Fruit fly (Drosophila melanogaster): ENCODE measurements around the gene CG31016.

CG31016 gene

DNA sequence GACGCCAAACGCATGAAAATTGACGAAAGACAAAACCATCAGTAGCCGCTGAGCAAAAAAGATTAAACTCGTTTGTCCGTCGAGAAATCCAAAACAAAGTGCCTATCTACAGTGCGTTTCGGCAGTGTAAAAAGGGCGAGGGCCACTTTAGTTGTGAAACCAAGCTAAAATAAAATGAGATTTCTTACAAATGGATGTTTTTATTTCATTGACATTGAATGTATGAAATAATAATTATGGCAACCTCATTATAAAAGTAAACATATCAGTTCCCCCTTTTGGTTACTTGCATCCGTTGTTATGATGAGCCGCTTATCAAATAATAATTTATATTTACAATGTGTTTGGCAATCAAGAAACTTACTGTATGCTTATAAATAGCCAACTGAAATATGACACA, 41.5 kb upstream of the CG31016 start (continued):
- TF ChIP-seq Hr39 (GFP tag; optimal IDR thresholded peaks at IDR 0.05): peak; percentile 12
- TF ChIP-seq Met (GFP tag; optimal IDR thresholded peaks at IDR 0.05): peak; percentile 21
- no peak for TF ChIP-seq CG9139 (GFP tag; optimal IDR thresholded peaks at IDR 0.05)
- no peak for TF ChIP-seq CG6808 (GFP tag; optimal IDR thresholded peaks at IDR 0.05)
- peak; percentile 54 for TF ChIP-seq CG15336 (GFP tag; IDR thresholded peaks at IDR 0.05)
- no peak for TF ChIP-seq svp (GFP tag)
- TF ChIP-seq OdsH (GFP tag; optimal IDR thresholded peaks at IDR 0.05): peak; percentile 36
- TF ChIP-seq CG32006 (GFP tag; optimal IDR thresholded peaks at IDR 0.05): peak; percentile 53
- no peak for TF ChIP-seq dsx (GFP tag; optimal IDR thresholded peaks at IDR 0.05; ENCODE audit: poor library complexity, severe bottlenecking)
- TF ChIP-seq esn (GFP tag; optimal IDR thresholded peaks at IDR 0.05): peak; percentile 7
- TF ChIP-seq Hr38 (GFP tag; optimal IDR thresholded peaks at IDR 0.05): no peak
- peak; percentile 14 for TF ChIP-seq CG10669 (GFP tag; optimal IDR thresholded peaks at IDR 0.05)
- no peak for TF ChIP-seq CG34406 (GFP tag; optimal IDR thresholded peaks at IDR 0.05)
- no peak for TF ChIP-seq CG16779 (tag; optimal IDR thresholded peaks at IDR 0.05)
- TF ChIP-seq cyc (GFP tag; optimal IDR thresholded peaks at IDR 0.05): peak; percentile 9
- TF ChIP-seq Gug (GFP tag; IDR thresholded peaks at IDR 0.05): no peak
- TF ChIP-seq CG3919 (GFP tag; optimal IDR thresholded peaks at IDR 0.05): peak; percentile 4
- peak; percentile 52; the same call in 2 of the 3 replicates for TF ChIP-seq CG8119 (GFP tag; IDR thresholded peaks at IDR 0.05)
- peak; percentile 23 for TF ChIP-seq Sox14 (GFP tag; optimal IDR thresholded peaks at IDR 0.05)
- TF ChIP-seq CG6276 (GFP tag; optimal IDR thresholded peaks at IDR 0.05): peak; percentile 2
- peak; percentile 29 for TF ChIP-seq Eip75B (GFP tag; optimal IDR thresholded peaks at IDR 0.05)
- TF ChIP-seq Hr4 (GFP tag; optimal IDR thresholded peaks at IDR 0.05): peak; percentile 54
- peak; percentile 15 for TF ChIP-seq Smox (GFP tag; optimal IDR thresholded peaks at IDR 0.05)
- no peak for TF ChIP-seq CG11762 (GFP tag; optimal IDR thresholded peaks at IDR 0.05; ENCODE audit: insufficient read depth)

DNA sequence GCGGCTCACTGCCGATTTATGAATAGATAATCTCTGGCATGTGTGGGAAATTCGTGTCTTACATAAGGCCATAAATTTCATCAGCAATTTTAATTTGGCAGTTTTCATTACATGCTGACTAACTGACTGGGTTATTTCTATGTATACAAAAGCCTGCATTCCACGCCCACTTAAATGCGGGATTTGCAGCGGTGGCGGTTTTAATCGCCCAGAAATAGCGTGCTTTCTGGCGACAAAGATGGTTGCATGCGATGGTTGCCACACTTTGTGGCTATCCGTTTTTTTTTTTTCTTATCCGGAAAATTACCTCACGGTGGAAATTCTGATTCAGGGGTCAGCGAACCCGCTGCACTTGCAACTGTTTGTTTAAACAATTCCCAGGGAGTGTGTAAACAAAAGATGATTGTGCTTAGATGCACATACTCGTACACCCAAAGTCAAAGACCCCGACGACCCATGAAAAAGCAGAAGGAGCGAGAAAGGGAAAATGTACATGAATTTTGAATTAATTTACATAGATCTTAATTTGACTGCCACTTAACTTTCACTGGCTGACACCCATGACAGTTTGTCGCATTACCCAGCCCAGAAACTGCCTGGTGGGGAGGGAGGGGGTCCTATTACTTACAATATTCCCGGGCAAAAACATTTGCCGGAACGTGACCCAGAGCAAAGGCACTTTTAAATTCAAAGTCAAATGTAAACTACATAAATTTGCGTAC, 39.6 kb upstream of the CG31016 start:
- TF ChIP-seq Eip78C (GFP tag): peak; percentile 3
- no peak for TF ChIP-seq CG3919 (GFP tag; optimal IDR thresholded peaks at IDR 0.05)

DNA sequence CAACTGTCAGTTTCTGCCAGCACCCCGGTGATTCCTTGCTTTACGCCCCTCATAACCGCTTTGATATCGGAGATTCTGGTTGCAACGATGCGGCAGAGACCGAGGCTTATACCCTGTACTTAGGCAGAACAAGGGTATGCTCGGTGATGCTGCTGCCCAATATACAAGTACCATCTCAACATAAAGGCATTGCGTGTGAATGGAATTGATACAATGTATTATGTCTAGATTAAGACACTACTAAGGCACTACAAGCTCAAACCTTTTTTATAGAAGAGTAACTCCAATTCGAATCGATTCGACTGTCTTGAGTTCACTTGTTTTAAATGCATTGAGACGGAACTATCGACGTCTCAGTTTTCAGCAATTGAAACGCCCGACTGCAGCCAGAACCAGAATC, 38.8 kb upstream of the CG31016 start:
- TF ChIP-seq Sox15 (GFP tag; optimal IDR thresholded peaks at IDR 0.05): peak; percentile 4
- peak; percentile 88 for TF ChIP-seq CG32006 (GFP tag; optimal IDR thresholded peaks at IDR 0.05)
- TF ChIP-seq lz (GFP tag; optimal IDR thresholded peaks at IDR 0.05): peak; percentile 29
- no peak for TF ChIP-seq fd59A (GFP tag; optimal IDR thresholded peaks at IDR 0.05)
- peak; percentile 40 for TF ChIP-seq acj6 (GFP tag; optimal IDR thresholded peaks at IDR 0.05)
- TF ChIP-seq Eip93F (GFP tag; optimal IDR thresholded peaks at IDR 0.05): no peak
- peak; percentile 50 for TF ChIP-seq CG10631 (GFP tag; optimal IDR thresholded peaks at IDR 0.05)
- peak; percentile 61 for TF ChIP-seq CG6276 (GFP tag; optimal IDR thresholded peaks at IDR 0.05)
- no peak; the same call in 1 of the 2 replicates for TF ChIP-seq CG11294 (GFP tag; IDR thresholded peaks at IDR 0.05)
- TF ChIP-seq fkh (GFP tag; optimal IDR thresholded peaks at IDR 0.05): no peak
- TF ChIP-seq CG6792 (GFP tag; optimal IDR thresholded peaks at IDR 0.05): peak; percentile 20
- TF ChIP-seq salr (GFP tag; optimal IDR thresholded peaks at IDR 0.05): peak in 1 of 2 experiments; percentile 57
- TF ChIP-seq CG8632 (GFP tag; optimal IDR thresholded peaks at IDR 0.05): no peak
- no peak for TF ChIP-seq CG9139 (GFP tag; optimal IDR thresholded peaks at IDR 0.05)
- TF ChIP-seq CG3919 (GFP tag; optimal IDR thresholded peaks at IDR 0.05): peak; percentile 54
- TF ChIP-seq fd85E (GFP tag; optimal IDR thresholded peaks at IDR 0.05): no peak
- no peak for TF ChIP-seq vri (GFP tag; optimal IDR thresholded peaks at IDR 0.05)
- TF ChIP-seq dsx (GFP tag; optimal IDR thresholded peaks at IDR 0.05; ENCODE audit: poor library complexity, severe bottlenecking): peak; percentile 19
- TF ChIP-seq Hr38 (GFP tag; optimal IDR thresholded peaks at IDR 0.05): no peak
- peak; percentile 35 for TF ChIP-seq svp (GFP tag)
- TF ChIP-seq Eip75B (GFP tag; optimal IDR thresholded peaks at IDR 0.05): peak; percentile 24
- peak; percentile 75 for TF ChIP-seq CG6163 (GFP tag; IDR thresholded peaks at IDR 0.05)
- TF ChIP-seq CG11902 (GFP tag; optimal IDR thresholded peaks at IDR 0.05): no peak
- peak; percentile 57; the same call in 2 of the 3 replicates for TF ChIP-seq CG8119 (GFP tag; IDR thresholded peaks at IDR 0.05)
- TF ChIP-seq achi (GFP tag; optimal IDR thresholded peaks at IDR 0.05): peak; percentile 55
- TF ChIP-seq Smox (GFP tag; optimal IDR thresholded peaks at IDR 0.05): peak; percentile 18
- TF ChIP-seq CG11762 (GFP tag; optimal IDR thresholded peaks at IDR 0.05; ENCODE audit: insufficient read depth): peak; percentile 8
- peak; percentile 74 for TF ChIP-seq CG15336 (GFP tag; IDR thresholded peaks at IDR 0.05)
- TF ChIP-seq Eip78C (GFP tag): peak; percentile 88
- TF ChIP-seq ss (GFP tag; optimal IDR thresholded peaks at IDR 0.05): no peak
- peak; percentile 47 for TF ChIP-seq Gug (GFP tag; IDR thresholded peaks at IDR 0.05)
- TF ChIP-seq CG10669 (GFP tag; optimal IDR thresholded peaks at IDR 0.05): peak; percentile 29
- no peak for TF ChIP-seq CG6854 (GFP tag; optimal IDR thresholded peaks at IDR 0.05)
- TF ChIP-seq topi (GFP tag; optimal IDR thresholded peaks at IDR 0.05): peak; percentile 45
- peak; percentile 35 for TF ChIP-seq Ets96B (tag; optimal IDR thresholded peaks at IDR 0.05)
